Worm (Caenorhabditis elegans): ENCODE results near the gene phat-7.

DNA sequence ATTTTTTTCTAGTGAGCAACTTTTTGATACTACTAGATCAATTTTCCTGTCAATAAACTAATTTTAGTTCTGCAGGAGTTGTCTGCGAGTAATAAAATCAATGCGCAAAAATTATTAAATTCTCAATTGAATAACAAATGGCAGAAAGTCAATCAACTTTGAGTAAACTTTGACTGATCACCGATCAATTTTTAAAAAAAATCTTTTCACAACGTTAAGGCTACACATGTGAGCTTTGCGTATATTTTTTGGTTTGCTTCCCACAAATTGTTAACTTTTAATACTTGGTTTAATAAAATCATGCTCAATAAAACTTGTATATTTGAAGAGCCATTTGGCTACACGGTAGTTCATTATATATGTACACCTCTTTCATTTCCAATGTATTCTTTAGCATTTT is 38.3 kb upstream of the phat-7 start, which contains the start of gene srh-7:
- TF ChIP-seq tlp-1 (tag; optimal IDR thresholded peaks at IDR 0.05), result no peak
- no peak for TF ChIP-seq fos-1 (tag; optimal IDR thresholded peaks at IDR 0.05)
- no peak for TF ChIP-seq lin-39 (tag; optimal IDR thresholded peaks at IDR 0.05)
- TF ChIP-seq nhr-77 (tag; optimal IDR thresholded peaks at IDR 0.05), result no peak
- TF ChIP-seq ztf-11 (tag; optimal IDR thresholded peaks at IDR 0.05), result no peak
- TF ChIP-seq ama-1 (optimal IDR thresholded peaks at IDR 0.05), result no peak
- TF ChIP-seq hpl-2 (GFP tag; optimal IDR thresholded peaks at IDR 0.05), result no peak
- TF ChIP-seq nhr-237 (tag; optimal IDR thresholded peaks at IDR 0.05), result no peak
- TF ChIP-seq dpl-1 (GFP tag; optimal IDR thresholded peaks at IDR 0.05), result no peak
- TF ChIP-seq Y116A8C.19 (tag; optimal IDR thresholded peaks at IDR 0.05; ENCODE audit: borderline replicate concordance), result no peak
- TF ChIP-seq ets-5 (GFP tag; IDR thresholded peaks at IDR 0.05), result no peak
- TF ChIP-seq rnt-1 (tag; optimal IDR thresholded peaks at IDR 0.05), result no peak
- no peak for TF ChIP-seq ces-1 (GFP tag; optimal IDR thresholded peaks at IDR 0.05)
